Fruit fly (Drosophila melanogaster) whole organism, wandering third instar larva: ENCODE results near the gene CG13375.
A peak's percentile ranks its signal among the peaks of the same experiment; 100 is the strongest.

Source experiments
- OdsH ChIP-seq: fragments of 200-800 bp; sonication (Bioruptor generic); optimal IDR thresholded peaks from 2 replicates; lab custom pipeline; 2016; ENCODE audit warnings: missing biosample characterization, mild to moderate bottlenecking, missing genetic modification characterization
- brk ChIP-seq: fragments of 200-800 bp; sonication (Bioruptor generic); optimal IDR thresholded peaks from 2 replicates; lab custom pipeline; 2016; ENCODE audit warnings: missing biosample characterization, mild to moderate bottlenecking, missing genetic modification characterization
- dmrt93B ChIP-seq: fragments of 200-800 bp; sonication (Bioruptor generic); optimal IDR thresholded peaks from 2 replicates; lab custom pipeline; 2018; ENCODE audit warnings: missing biosample characterization, mild to moderate bottlenecking, missing genetic modification characterization
- fru ChIP-seq: fragments of 200-800 bp; sonication (Bioruptor generic); optimal IDR thresholded peaks from 3 replicates; lab custom pipeline; 2016; ENCODE audit warnings: missing biosample characterization, mild to moderate bottlenecking, missing genetic modification characterization
- pan ChIP-seq: fragments of >200 bp; optimal IDR thresholded peaks from 2 replicates; lab custom pipeline; 2017
- sage ChIP-seq: fragments of 200-800 bp; sonication (Bioruptor generic); optimal IDR thresholded peaks from 2 replicates; lab custom pipeline; 2016; ENCODE audit warnings: missing biosample characterization, mild to moderate bottlenecking, missing genetic modification characterization
- usp ChIP-seq: fragments of >200 bp; optimal IDR thresholded peaks from 2 replicates; lab custom pipeline; 2017; ENCODE audit warnings: missing biosample characterization, missing genetic modification characterization

- TF ChIP-seq fru (GFP tag; lab: Kevin White, UChicago) (peak; percentile 60), brk (peak; percentile 62), usp (GFP tag; lab: Kevin White, UChicago) (no peak), OdsH (GFP tag; lab: Kevin White, UChicago) (peak; percentile 51), pan (no peak), sage (GFP tag; lab: Kevin White, UChicago) (peak; percentile 3), dmrt93B (GFP tag; lab: Kevin White, UChicago) (no peak)
Measured at dm6 chrX:255369-255768, 39.4 kb downstream of the CG13375 start, which contains the start of gene cin.
